Fruit fly (Drosophila melanogaster) whole organism, wandering third instar larva: ENCODE data around the gene SdhC.

Source experiments
- Dif ChIP-seq: fragments of 200-275, 200-300 bp; sonication (Bioruptor generic); optimal IDR thresholded peaks from 2 replicates; lab custom pipeline; 2018; ENCODE audit warnings: missing biosample characterization, missing genetic modification characterization; ENCODE audit not compliant: partially characterized antibody
- Hr78 ChIP-seq: fragments of >200 bp; optimal IDR thresholded peaks from 2 replicates; lab custom pipeline; 2017; ENCODE audit warnings: missing biosample characterization, missing genetic modification characterization
- OdsH ChIP-seq: fragments of 200-800 bp; sonication (Bioruptor generic); optimal IDR thresholded peaks from 2 replicates; lab custom pipeline; 2016; ENCODE audit warnings: missing biosample characterization, mild to moderate bottlenecking, missing genetic modification characterization
- foxo ChIP-seq, 2 experiments: fragments of 200-800 bp; sonication (Bioruptor generic); optimal IDR thresholded peaks; 2 replicates in 1 of 2; 3 replicates in 1 of 2; lab custom pipeline; 2016 to 2017; ENCODE audit warnings: missing biosample characterization in 2 of 2, missing genetic modification characterization in 2 of 2
- usp ChIP-seq: fragments of >200 bp; optimal IDR thresholded peaks from 2 replicates; lab custom pipeline; 2017; ENCODE audit warnings: missing biosample characterization, missing genetic modification characterization

DNA sequence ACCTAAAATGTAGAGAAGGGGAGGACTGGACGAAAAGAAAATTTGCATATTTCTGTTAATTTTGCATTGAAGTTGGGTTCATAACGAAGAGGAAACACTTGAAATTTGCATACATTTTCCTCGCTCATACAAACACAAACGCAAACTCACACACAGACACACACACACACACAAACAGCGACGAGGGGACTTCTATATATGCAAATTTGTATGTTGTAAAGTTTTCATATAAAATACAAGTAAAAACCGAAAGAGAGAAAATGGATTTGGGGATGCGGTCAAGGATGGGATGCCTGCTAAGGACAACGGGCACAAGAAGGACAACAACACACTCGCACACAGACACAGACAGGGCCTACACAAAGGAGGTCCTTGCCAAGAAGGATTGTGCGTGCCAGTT is 47.9 kb upstream of the SdhC start:
- no peak for TF ChIP-seq Dif
- TF ChIP-seq Hr78 (GFP tag; lab: Kevin White, UChicago) = no peak
- no peak for TF ChIP-seq foxo (GFP tag; optimal IDR thresholded peaks at IDR 0.05; lab: Kevin White, UChicago)
- no peak for TF ChIP-seq OdsH (GFP tag; lab: Kevin White, UChicago)
- no peak for TF ChIP-seq usp
